Worm (Caenorhabditis elegans) whole organism, L1 larva: Measurements from ENCODE around the gene zag-1.

Source experiments
- grh-1 ChIP-seq: fragments of 200-800 bp; sonication (Bioruptor generic); IDR thresholded peaks from 2 replicates; pipeline ENCODE4 v1.3.6; 2022; ENCODE audit warnings: missing genetic modification reagents, missing genetic modification characterization, missing compliant biosample characterization
- mdl-1 ChIP-seq, 2 experiments: fragments of 150-350 bp; optimal IDR thresholded peaks; 2 replicates each; lab custom pipeline; 2014 to 2017; ENCODE audit warnings: missing biosample characterization in 2 of 2, missing genetic modification characterization in 2 of 2, inconsistent platforms in 1 of 2
- nhr-84 ChIP-seq: sonication (generic microtip); optimal IDR thresholded peaks from 2 replicates; lab custom pipeline; 2017; ENCODE audit warnings: missing biosample characterization, missing genetic modification characterization

DNA sequence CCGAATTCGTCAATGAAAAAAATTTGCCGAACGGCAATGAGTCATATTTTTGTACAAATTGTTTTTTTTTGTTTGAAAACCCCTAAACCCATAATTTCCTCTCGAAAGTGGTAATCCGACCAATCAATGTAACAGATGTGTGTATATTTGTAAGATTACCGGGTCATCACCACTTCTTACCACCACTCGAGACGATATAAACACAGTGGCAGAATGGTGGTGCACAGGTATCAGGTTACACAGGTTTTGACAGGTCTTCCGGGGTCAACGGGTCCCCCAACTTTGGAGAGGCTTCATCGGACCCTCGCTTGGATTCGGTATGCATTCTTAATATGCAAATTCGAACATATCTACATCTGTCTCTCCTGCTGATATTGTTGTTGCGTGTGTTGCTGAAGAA, 17.0 kb upstream of the zag-1 start:
- TF ChIP-seq mdl-1 (tag; optimal IDR thresholded peaks at IDR 0.05; lab: Kevin White, UChicago) (no peak), nhr-84 (tag; lab: Kevin White, UChicago) (no peak), grh-1 (no peak)
